Worm (Caenorhabditis elegans) whole organism, mixed stage, embryonic: Measurements from ENCODE around the gene srab-21.

Experiments used
- M03D4.4 ChIP-seq: sonication (generic microtip); optimal IDR thresholded peaks from 2 replicates; lab custom pipeline; 2017; ENCODE audit warnings: mild to moderate bottlenecking, missing genetic modification characterization, missing compliant biosample characterization
- bed-3 ChIP-seq: fragments of 200-800 bp; sonication (Bioruptor generic); optimal IDR thresholded peaks from 3 replicates; lab custom pipeline; 2018; ENCODE audit warnings: mild to moderate bottlenecking, missing genetic modification characterization, moderate library complexity, missing compliant biosample characterization
- blmp-1 ChIP-seq: fragments of 150-350 bp; optimal IDR thresholded peaks from 2 replicates; lab custom pipeline; 2014; ENCODE audit warnings: missing biosample characterization, missing genetic modification characterization
- ceh-39 ChIP-seq: fragments of 150-350 bp; optimal IDR thresholded peaks from 2 replicates; lab custom pipeline; 2014; ENCODE audit warnings: missing biosample characterization, missing genetic modification characterization
- ceh-43 ChIP-seq: fragments of 200-800 bp; sonication (Bioruptor generic); optimal IDR thresholded peaks from 2 replicates; lab custom pipeline; 2018; ENCODE audit warnings: mild to moderate bottlenecking, missing genetic modification characterization, moderate library complexity, missing compliant biosample characterization
- ceh-83 ChIP-seq: fragments of 200-800 bp; sonication (Bioruptor generic); optimal IDR thresholded peaks from 2 replicates; lab custom pipeline; 2018; ENCODE audit warnings: mild to moderate bottlenecking, missing genetic modification characterization, missing compliant biosample characterization
- ces-1 ChIP-seq: fragments of 150-350 bp; optimal IDR thresholded peaks from 2 replicates; lab custom pipeline; 2014; ENCODE audit warnings: missing biosample characterization, missing genetic modification reagents, missing genetic modification characterization
- drap-1 ChIP-seq: fragments of 200-800 bp; sonication (Bioruptor generic); optimal IDR thresholded peaks from 3 replicates; lab custom pipeline; 2018; ENCODE audit warnings: mild to moderate bottlenecking, missing genetic modification characterization, missing compliant biosample characterization
- elt-1 ChIP-seq: sonication (generic microtip); optimal IDR thresholded peaks from 2 replicates; lab custom pipeline; 2017; ENCODE audit warnings: missing genetic modification characterization, mild to moderate bottlenecking, missing compliant biosample characterization, antibody characterized with exemption, moderate library complexity, borderline replicate concordance; ENCODE audit not compliant: insufficient read depth
- elt-3 ChIP-seq: fragments of 150-350 bp; optimal IDR thresholded peaks from 2 replicates; lab custom pipeline; 2014; ENCODE audit warnings: missing biosample characterization, missing genetic modification characterization
- flh-1 ChIP-seq: fragments of 200-800 bp; sonication (Bioruptor generic); optimal IDR thresholded peaks from 2 replicates; lab custom pipeline; 2018; ENCODE audit warnings: mild to moderate bottlenecking, missing genetic modification characterization, moderate library complexity, missing compliant biosample characterization
- ham-2 ChIP-seq: fragments of 200-800 bp; sonication (Bioruptor generic); optimal IDR thresholded peaks from 2 replicates; lab custom pipeline; 2018; ENCODE audit warnings: mild to moderate bottlenecking, missing genetic modification characterization, missing compliant biosample characterization
- hlh-1 ChIP-seq: fragments of 150-350 bp; optimal IDR thresholded peaks from 2 replicates; lab custom pipeline; 2014; ENCODE audit warnings: missing biosample characterization, missing genetic modification reagents, missing genetic modification characterization
- lin-13 ChIP-seq: fragments of 150-350 bp; optimal IDR thresholded peaks from 2 replicates; lab custom pipeline; 2014; ENCODE audit warnings: missing biosample characterization, missing genetic modification characterization
- lin-32 ChIP-seq: fragments of 200-800 bp; sonication (Bioruptor generic); optimal IDR thresholded peaks from 2 replicates; lab custom pipeline; 2018; ENCODE audit warnings: mild to moderate bottlenecking, missing genetic modification characterization, missing compliant biosample characterization
- lsy-2 ChIP-seq: fragments of 150-350 bp; optimal IDR thresholded peaks from 2 replicates; lab custom pipeline; 2014; ENCODE audit warnings: missing biosample characterization, missing genetic modification characterization
- mab-5 ChIP-seq: fragments of 150-350 bp; optimal IDR thresholded peaks from 2 replicates; lab custom pipeline; 2014; ENCODE audit warnings: missing biosample characterization, missing genetic modification characterization
- mep-1 ChIP-seq: fragments of 150-350 bp; optimal IDR thresholded peaks from 2 replicates; lab custom pipeline; 2017; ENCODE audit warnings: missing biosample characterization, missing genetic modification reagents, missing genetic modification characterization, inconsistent platforms
- nhr-12 ChIP-seq: fragments of 150-350 bp; optimal IDR thresholded peaks from 2 replicates; lab custom pipeline; 2014; ENCODE audit warnings: missing biosample characterization, missing genetic modification characterization
- nhr-2 ChIP-seq: fragments of 150-350 bp; optimal IDR thresholded peaks from 2 replicates; lab custom pipeline; 2014; ENCODE audit warnings: missing biosample characterization, missing genetic modification characterization
- nhr-237 ChIP-seq: fragments of 150-350 bp; optimal IDR thresholded peaks from 2 replicates; lab custom pipeline; 2014; ENCODE audit warnings: missing biosample characterization, missing genetic modification characterization
- nhr-28 ChIP-seq: fragments of 150-350 bp; optimal IDR thresholded peaks from 2 replicates; lab custom pipeline; 2014; ENCODE audit warnings: missing biosample characterization, missing genetic modification characterization
- sem-2 ChIP-seq: fragments of 200-800 bp; sonication (Bioruptor generic); optimal IDR thresholded peaks from 2 replicates; lab custom pipeline; 2018; ENCODE audit warnings: mild to moderate bottlenecking, missing genetic modification characterization, missing compliant biosample characterization
- snpc-4 ChIP-seq: fragments of 150-350 bp; optimal IDR thresholded peaks from 2 replicates; lab custom pipeline; 2014; ENCODE audit warnings: missing biosample characterization, missing genetic modification characterization
- tbx-8 ChIP-seq: fragments of 200-800 bp; sonication (Bioruptor generic); optimal IDR thresholded peaks from 2 replicates; lab custom pipeline; 2018; ENCODE audit warnings: mild to moderate bottlenecking, missing genetic modification characterization, moderate library complexity, missing compliant biosample characterization
- unc-120 ChIP-seq: sonication (generic microtip); optimal IDR thresholded peaks from 2 replicates; lab custom pipeline; 2017; ENCODE audit warnings: missing genetic modification characterization, missing compliant biosample characterization; ENCODE audit not compliant: poor library complexity, severe bottlenecking
- unc-39 ChIP-seq: fragments of 150-350 bp; optimal IDR thresholded peaks from 2 replicates; lab custom pipeline; 2014; ENCODE audit warnings: missing biosample characterization, missing genetic modification characterization
- zip-8 ChIP-seq: fragments of 150-350 bp; optimal IDR thresholded peaks from 2 replicates; lab custom pipeline; 2014; ENCODE audit warnings: missing biosample characterization, missing genetic modification characterization

srab-21 gene

DNA sequence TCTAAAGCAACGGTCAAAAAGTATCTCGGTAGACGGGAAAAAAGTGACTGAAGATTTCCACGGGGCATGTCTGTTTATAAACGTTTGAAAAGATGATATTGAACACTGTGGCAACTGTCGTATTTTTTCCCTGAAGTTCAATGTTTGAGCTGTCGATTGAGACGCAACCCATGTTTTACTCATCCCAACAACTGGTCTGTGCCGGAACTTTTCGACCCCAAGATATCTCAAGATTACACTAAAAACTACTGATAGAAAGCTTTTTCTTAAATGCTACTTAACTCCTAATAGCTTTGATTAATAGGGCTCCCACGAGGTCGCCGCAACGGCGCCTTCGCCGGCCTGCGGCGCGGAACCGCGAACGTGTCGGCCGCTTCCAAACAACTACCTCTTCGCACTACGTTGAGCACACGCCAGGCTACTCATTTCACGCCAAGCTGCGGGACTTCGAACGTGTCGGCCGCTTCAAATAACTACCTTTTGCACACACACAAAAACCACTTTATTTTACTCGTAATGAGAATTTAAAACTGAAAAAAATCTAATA is 29.5 kb downstream of the srab-21 start, which contains the start of gene T20D4.15:
Gene T20D4.15, minus strand, starts transcription at position 51 of the 547 bp plus-strand sequence.
- no peak for TF ChIP-seq drap-1 (GFP tag; lab: Kevin White, UChicago)
- TF ChIP-seq mab-5 (tag; lab: Kevin White, UChicago): no peak
- TF ChIP-seq nhr-2 (tag; lab: Kevin White, UChicago): no peak
- TF ChIP-seq nhr-12 (tag; lab: Kevin White, UChicago): no peak
- no peak for TF ChIP-seq hlh-1 (tag; lab: Kevin White, UChicago)
- no peak for TF ChIP-seq ces-1 (GFP tag; lab: Kevin White, UChicago)
- no peak for TF ChIP-seq mep-1
- no peak for TF ChIP-seq flh-1
- no peak for TF ChIP-seq nhr-237 (tag; lab: Kevin White, UChicago)
- no peak for TF ChIP-seq blmp-1 (tag; lab: Kevin White, UChicago)

DNA sequence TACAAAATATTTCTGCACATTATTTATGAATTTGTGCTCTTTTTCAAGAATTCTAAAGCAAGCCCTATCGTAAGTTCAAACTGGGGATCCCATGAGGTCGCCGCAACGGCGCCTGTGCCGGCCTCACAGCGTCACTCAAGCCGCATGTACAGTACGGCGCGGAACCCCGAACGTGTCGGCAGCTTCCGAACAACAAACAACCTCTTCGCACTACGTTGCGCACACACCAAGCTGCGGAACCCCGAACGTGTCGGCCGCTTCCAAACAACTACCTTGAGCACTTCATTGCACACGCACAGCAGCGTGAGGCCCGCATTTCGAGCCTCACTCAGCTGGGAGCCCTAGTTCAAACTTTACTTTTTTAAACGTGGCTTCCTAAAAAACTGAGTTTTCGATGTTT is 30.2 kb downstream of the srab-21 start:
- no peak for TF ChIP-seq nhr-12 (tag; lab: Kevin White, UChicago)
- TF ChIP-seq tbx-8 (GFP tag; lab: Kevin White, UChicago): no peak
- TF ChIP-seq lsy-2 (tag; lab: Kevin White, UChicago): no peak
- no peak for TF ChIP-seq snpc-4 (tag; lab: Kevin White, UChicago)
- no peak for TF ChIP-seq ceh-83 (GFP tag; lab: Kevin White, UChicago)
- no peak for TF ChIP-seq sem-2 (GFP tag; lab: Kevin White, UChicago)
- no peak for TF ChIP-seq nhr-237 (tag; lab: Kevin White, UChicago)
- no peak for TF ChIP-seq bed-3 (GFP tag; lab: Kevin White, UChicago)
- no peak for TF ChIP-seq flh-1
- no peak for TF ChIP-seq hlh-1 (tag; lab: Kevin White, UChicago)
- TF ChIP-seq ceh-39 (tag; lab: Kevin White, UChicago): no peak
- TF ChIP-seq M03D4.4 (tag; lab: Kevin White, UChicago): no peak
- no peak for TF ChIP-seq zip-8 (tag; lab: Kevin White, UChicago)
- TF ChIP-seq unc-120: no peak

DNA sequence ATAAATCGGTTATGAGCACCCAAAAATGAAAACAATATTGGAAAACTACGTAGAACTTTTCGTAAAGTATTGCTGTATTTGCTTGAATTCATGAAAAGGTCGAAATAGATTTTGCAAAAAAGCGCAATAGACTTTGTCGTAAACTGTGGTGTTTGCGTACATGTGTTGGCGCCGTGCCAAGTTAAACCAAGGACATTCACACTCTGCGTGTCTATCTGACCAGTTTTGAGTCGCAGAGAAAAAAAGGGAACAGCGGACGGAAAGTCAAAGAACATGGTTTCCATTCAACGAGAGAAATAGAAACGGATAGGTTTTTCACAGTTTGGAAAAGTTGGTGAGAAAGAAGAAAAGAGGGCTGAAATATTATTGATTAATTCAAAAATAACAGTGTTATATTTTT is 33.2 kb downstream of the srab-21 start:
- no peak for TF ChIP-seq ceh-39 (tag; lab: Kevin White, UChicago)
- TF ChIP-seq lsy-2 (tag; lab: Kevin White, UChicago): no peak
- TF ChIP-seq elt-1 (tag; lab: Kevin White, UChicago): no peak
- TF ChIP-seq nhr-28 (tag; lab: Kevin White, UChicago): no peak
- TF ChIP-seq elt-3 (tag; lab: Kevin White, UChicago): no peak
- no peak for TF ChIP-seq tbx-8 (GFP tag; lab: Kevin White, UChicago)
- TF ChIP-seq mab-5 (tag; lab: Kevin White, UChicago): no peak
- no peak for TF ChIP-seq snpc-4 (tag; lab: Kevin White, UChicago)
- TF ChIP-seq ceh-43 (GFP tag; lab: Kevin White, UChicago): no peak
- no peak for TF ChIP-seq M03D4.4 (tag; lab: Kevin White, UChicago)

DNA sequence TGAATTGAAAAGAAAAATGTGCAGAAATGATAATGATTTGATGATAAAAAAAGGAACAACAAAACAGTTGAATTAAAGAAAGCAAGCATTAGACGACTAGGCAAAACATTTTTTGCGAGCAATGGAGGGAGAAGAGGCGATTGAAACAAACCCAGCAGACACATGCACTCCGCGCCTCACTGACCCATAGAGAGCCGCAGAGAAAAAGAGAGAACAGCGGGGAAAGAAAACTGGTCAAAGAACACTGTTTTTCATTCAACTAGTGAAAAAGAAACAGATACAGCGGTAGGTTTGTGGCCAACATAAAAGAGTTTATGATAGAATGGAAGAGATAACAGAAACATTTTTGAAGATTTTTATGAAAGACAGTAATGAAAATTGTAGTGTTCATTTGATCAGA is 35.9 kb downstream of the srab-21 start:
- TF ChIP-seq elt-1 (tag; lab: Kevin White, UChicago) (no peak), snpc-4 (tag; lab: Kevin White, UChicago) (no peak), hlh-1 (tag; lab: Kevin White, UChicago) (no peak), nhr-2 (tag; lab: Kevin White, UChicago) (no peak), zip-8 (tag; lab: Kevin White, UChicago) (no peak), M03D4.4 (tag; lab: Kevin White, UChicago) (no peak), lin-13 (tag; lab: Kevin White, UChicago) (no peak), mab-5 (tag; lab: Kevin White, UChicago) (no peak), bed-3 (GFP tag; lab: Kevin White, UChicago) (no peak), tbx-8 (GFP tag; lab: Kevin White, UChicago) (no peak), nhr-28 (tag; lab: Kevin White, UChicago) (no peak), unc-39 (tag; lab: Kevin White, UChicago) (no peak), ham-2 (no peak), lin-32 (GFP tag; lab: Kevin White, UChicago) (no peak)

DNA sequence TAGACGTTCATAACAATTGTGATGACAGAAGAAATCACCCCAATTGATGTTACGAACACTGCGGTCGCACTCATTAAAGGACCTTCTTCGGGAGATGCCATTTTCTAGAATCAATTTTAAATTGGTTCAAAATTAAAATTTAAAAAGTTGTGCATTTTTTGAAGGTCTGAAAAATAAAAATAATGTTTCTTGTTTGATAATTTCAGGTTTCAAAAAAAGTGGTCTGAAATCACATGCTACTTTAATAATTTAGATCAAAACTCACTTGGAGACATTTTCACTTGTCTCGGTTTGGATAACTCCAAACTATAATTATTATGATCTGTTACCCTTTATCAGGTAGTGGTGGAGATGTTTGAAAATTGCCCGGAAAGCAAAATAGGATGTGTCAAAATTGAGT is 47.3 kb downstream of the srab-21 start, which contains the start of gene srbc-2:
Gene srbc-2, minus strand, starts transcription at position 101 of the 400 bp plus-strand sequence.
- TF ChIP-seq unc-120: no peak
